Fruit fly (Drosophila melanogaster): ENCODE measurements around the gene CG18178.

The CG18178 gene

DNA sequence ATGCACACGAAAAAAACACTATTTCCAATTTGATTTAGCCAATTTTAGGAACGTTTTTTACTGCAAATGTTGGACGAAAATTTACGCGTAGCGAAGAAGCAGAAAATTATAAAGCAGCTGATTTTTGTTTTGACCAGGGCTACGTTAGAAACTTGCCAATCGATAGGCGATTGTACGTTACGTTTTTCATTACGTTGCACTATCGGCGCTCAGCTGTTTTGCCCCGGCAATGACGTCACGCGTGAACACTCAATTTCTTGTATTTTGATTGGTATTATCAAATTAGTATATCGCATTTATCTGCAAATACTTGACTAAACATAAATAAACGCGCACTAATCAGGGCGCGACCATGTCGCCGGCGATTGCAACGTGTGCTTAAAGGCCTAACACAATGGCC lies 40.0 kb downstream of the CG18178 start, which contains the start of the genes fry and CG16717 (continued):
- TF ChIP-seq CG6683 (GFP tag; optimal IDR thresholded peaks at IDR 0.05) (no peak), lbe (GFP tag; optimal IDR thresholded peaks at IDR 0.05) (peak; percentile 5), yki (optimal IDR thresholded peaks at IDR 0.05) (no peak), CG2116 (GFP tag; optimal IDR thresholded peaks at IDR 0.05) (peak; percentile 3), CG8089 (GFP tag; optimal IDR thresholded peaks at IDR 0.05) (no peak), onecut (GFP tag; IDR thresholded peaks at IDR 0.05) (no peak), al (GFP tag; IDR thresholded peaks at IDR 0.05) (no peak), luna (GFP tag; optimal IDR thresholded peaks at IDR 0.05) (no peak), CG13424 (tag; optimal IDR thresholded peaks at IDR 0.05) (no peak), ara (GFP tag; IDR thresholded peaks at IDR 0.05) (no peak), Mad (GFP tag; optimal IDR thresholded peaks at IDR 0.05) (no peak), HLH4C (GFP tag; IDR thresholded peaks at IDR 0.05; ENCODE audit: partially characterized antibody) (peak; percentile 56), gt (GFP tag; IDR thresholded peaks at IDR 0.05) (no peak), CG10267 (tag; optimal IDR thresholded peaks at IDR 0.05) (peak; percentile 9), CG5245 (GFP tag; optimal IDR thresholded peaks at IDR 0.05) (no peak), CG3407 (GFP tag; optimal IDR thresholded peaks at IDR 0.05) (no peak), toy (GFP tag; IDR thresholded peaks at IDR 0.05) (no peak), psq (GFP tag; optimal IDR thresholded peaks at IDR 0.05) (no peak), ERR (GFP tag; optimal IDR thresholded peaks at IDR 0.05) (no peak), gro (GFP tag; optimal IDR thresholded peaks at IDR 0.05) (peak; percentile 13), sd (tag; optimal IDR thresholded peaks at IDR 0.05) (no peak), CG14710 (tag; optimal IDR thresholded peaks at IDR 0.05) (peak; percentile 1), E2f2 (GFP tag; IDR thresholded peaks at IDR 0.05) (peak; percentile 16; the same call in 1 of the 2 replicates), dm (GFP tag; optimal IDR thresholded peaks at IDR 0.05) (no peak), CG9817 (tag; optimal IDR thresholded peaks at IDR 0.05) (no peak), Elba2 (GFP tag; optimal IDR thresholded peaks at IDR 0.05) (peak; percentile 48), ham (GFP tag; IDR thresholded peaks at IDR 0.05) (no peak), tgo (GFP tag; IDR thresholded peaks at IDR 0.05) (no peak), Ptx1 (GFP tag; IDR thresholded peaks at IDR 0.05) (no peak), pita (GFP tag; optimal IDR thresholded peaks at IDR 0.05) (no peak), h (optimal IDR thresholded peaks at IDR 0.05) (no peak), seq (GFP tag; IDR thresholded peaks at IDR 0.05) (no peak)

- TF ChIP-seq CG15479 (GFP tag; optimal IDR thresholded peaks at IDR 0.05) (peak; percentile 92), CG31365 (tag; optimal IDR thresholded peaks at IDR 0.05) (no peak), fd64A (GFP tag; optimal IDR thresholded peaks at IDR 0.05) (peak; percentile 42), sens-2 (GFP tag; IDR thresholded peaks at IDR 0.05) (peak; percentile 30; the same call in 1 of the 2 replicates), dpn (GFP tag; optimal IDR thresholded peaks at IDR 0.05) (no peak), CG32532 (GFP tag; IDR thresholded peaks at IDR 0.05) (no peak), CG6175 (GFP tag; IDR thresholded peaks at IDR 0.05) (no peak), CG6813 (GFP tag; optimal IDR thresholded peaks at IDR 0.05) (peak; percentile 4), Pdp1 (GFP tag; optimal IDR thresholded peaks at IDR 0.05) (peak in 1 of 2 experiments; percentile 37), PHDP (tag; optimal IDR thresholded peaks at IDR 0.05) (peak; percentile 9), CG7745 (tag; optimal IDR thresholded peaks at IDR 0.05) (peak; percentile 28), sc (optimal IDR thresholded peaks at IDR 0.05) (no peak), sc (GFP tag; optimal IDR thresholded peaks at IDR 0.05) (peak; percentile 23), CG16779 (GFP tag; IDR thresholded peaks at IDR 0.05) (no peak), caup (GFP tag; optimal IDR thresholded peaks at IDR 0.05; ENCODE audit: severe bottlenecking) (no peak), Hr78 (GFP tag; optimal IDR thresholded peaks at IDR 0.05) (no peak), pho (GFP tag; optimal IDR thresholded peaks at IDR 0.05) (no peak), sd (tag; optimal IDR thresholded peaks at IDR 0.05) (peak; percentile 20), CG31441 (GFP tag; IDR thresholded peaks at IDR 0.05) (no peak), HLHmδ (GFP tag; optimal IDR thresholded peaks at IDR 0.05) (peak; percentile 30), phol (tag; optimal IDR thresholded peaks at IDR 0.05) (no peak), CTCF (GFP tag; optimal IDR thresholded peaks at IDR 0.05) (no peak), CG7839 (tag; optimal IDR thresholded peaks at IDR 0.05) (peak; percentile 13), pita (GFP tag; optimal IDR thresholded peaks at IDR 0.05) (no peak)
These were observed 40.9 kb downstream of the CG18178 start for dm6 chr3L:9678007-9678497.

Measured in whole organism, embryonic.